Fruit fly (Drosophila melanogaster): Measurements from ENCODE around the gene Acyp2.

Gene Acyp2

dm6 chr3R:15792427-15792826 lies at the start of gene Acyp2:
Gene Acyp2 (plus strand): TSS chr3R:15792688.
- TF ChIP-seq CG8478 (optimal IDR thresholded peaks at IDR 0.05) = no peak
- TF ChIP-seq CTCF (optimal IDR thresholded peaks at IDR 0.05) = peak in 1 of 2 experiments; percentile 44

dm6 chr3R:15744354-15744753 lies 48.1 kb upstream of the Acyp2 start, which contains the start of gene CG4520:
Gene CG4520 (plus strand): TSS chr3R:15744654.
- no peak for TF ChIP-seq CG8478 (optimal IDR thresholded peaks at IDR 0.05)
- no peak for TF ChIP-seq CTCF (optimal IDR thresholded peaks at IDR 0.05)

dm6 chr3R:15762815-15763214 lies 29.7 kb upstream of the Acyp2 start, which contains the start of gene CG12784:
Gene CG12784 (plus strand): TSS chr3R:15763115.
- TF ChIP-seq CG8478 (optimal IDR thresholded peaks at IDR 0.05) (no peak), CTCF (optimal IDR thresholded peaks at IDR 0.05) (no peak)

DNA sequence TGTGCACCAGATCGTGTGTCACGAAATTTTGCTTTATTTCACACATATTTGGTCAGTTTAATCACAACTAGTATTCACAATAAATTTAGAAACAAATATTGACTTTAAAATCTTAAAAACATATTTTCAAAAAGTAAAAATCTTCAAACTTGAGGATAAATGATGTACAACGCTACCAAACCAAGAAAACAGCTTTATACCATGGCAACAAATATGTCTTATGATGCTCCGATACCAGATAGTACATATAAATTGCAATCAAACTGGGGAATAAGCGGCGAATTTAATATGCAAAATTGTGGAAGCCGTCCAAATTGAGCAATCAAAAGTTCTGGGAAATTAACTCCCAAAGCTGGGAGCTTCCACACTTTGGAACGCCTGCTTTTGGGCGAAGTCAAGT lies 25.1 kb upstream of the Acyp2 start, which contains the start of gene CG5623:
TSS of gene CG5623 (minus strand) at position 101 of the 400 bp plus-strand sequence.
- TF ChIP-seq CG8478 (optimal IDR thresholded peaks at IDR 0.05) (no peak), CTCF (optimal IDR thresholded peaks at IDR 0.05) (no peak)

DNA sequence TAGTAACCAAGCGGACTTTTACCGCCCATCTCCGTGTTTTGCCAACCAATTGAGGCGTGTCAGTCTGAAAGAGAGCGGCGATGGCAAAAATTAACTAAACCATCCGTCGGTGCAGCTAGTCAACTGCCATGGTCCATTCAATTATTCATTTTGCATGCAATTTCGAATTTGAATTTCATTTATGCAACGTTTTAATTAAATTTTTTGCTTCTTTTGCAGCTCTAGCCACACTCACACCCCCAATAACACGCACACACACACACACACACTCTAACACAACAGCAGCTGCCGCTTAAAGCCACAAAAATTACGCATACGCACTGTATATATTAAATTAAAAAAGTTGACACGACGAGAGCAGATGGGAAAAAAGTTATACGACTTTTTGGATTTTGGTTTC lies 23.6 kb upstream of the Acyp2 start:
- no peak for TF ChIP-seq CG8478 (optimal IDR thresholded peaks at IDR 0.05)
- TF ChIP-seq CTCF (optimal IDR thresholded peaks at IDR 0.05) = no peak

- TF ChIP-seq CG8478 (optimal IDR thresholded peaks at IDR 0.05) (no peak), CTCF (optimal IDR thresholded peaks at IDR 0.05) (no peak)
Measured at dm6 chr3R:15774128-15774527, 18.4 kb upstream of the Acyp2 start, which contains the start of gene Ttc26. Gene Ttc26 (plus strand): TSS chr3R:15774416.

dm6 chr3R:15775242-15775641 lies 17.2 kb upstream of the Acyp2 start, which contains the start of gene CG45207:
Gene CG45207 (minus strand): TSS chr3R:15775342.
- TF ChIP-seq CTCF (optimal IDR thresholded peaks at IDR 0.05) (no peak), CG8478 (optimal IDR thresholded peaks at IDR 0.05) (no peak)

- TF ChIP-seq CTCF (optimal IDR thresholded peaks at IDR 0.05) = no peak
- TF ChIP-seq CG8478 (optimal IDR thresholded peaks at IDR 0.05) = no peak
Measured at dm6 chr3R:15779505-15779904, 13.0 kb upstream of the Acyp2 start, which contains the start of gene CG5614. Gene CG5614 (plus strand): TSS chr3R:15779805.

DNA sequence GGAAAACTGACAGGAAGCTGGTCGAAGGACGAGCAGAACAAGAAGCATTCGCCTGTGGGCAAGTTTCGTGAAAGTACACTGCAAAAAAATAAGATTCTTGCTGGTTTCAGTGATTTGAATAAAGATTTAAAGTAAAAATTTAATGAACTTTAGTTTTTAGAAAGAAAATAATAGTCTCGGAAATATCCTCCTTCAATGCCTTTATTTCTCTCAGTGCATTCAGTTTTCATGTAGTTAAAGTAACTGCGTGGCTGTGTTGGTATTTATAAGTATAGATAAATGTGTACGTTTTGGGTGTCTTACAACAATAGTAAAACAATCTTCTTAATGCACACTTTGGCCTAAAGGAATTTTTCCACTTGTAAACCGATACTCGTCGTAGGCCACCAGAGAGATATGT lies 8.2 kb upstream of the Acyp2 start:
- TF ChIP-seq CG8478 (optimal IDR thresholded peaks at IDR 0.05) = no peak
- no peak for TF ChIP-seq CTCF (optimal IDR thresholded peaks at IDR 0.05)

DNA sequence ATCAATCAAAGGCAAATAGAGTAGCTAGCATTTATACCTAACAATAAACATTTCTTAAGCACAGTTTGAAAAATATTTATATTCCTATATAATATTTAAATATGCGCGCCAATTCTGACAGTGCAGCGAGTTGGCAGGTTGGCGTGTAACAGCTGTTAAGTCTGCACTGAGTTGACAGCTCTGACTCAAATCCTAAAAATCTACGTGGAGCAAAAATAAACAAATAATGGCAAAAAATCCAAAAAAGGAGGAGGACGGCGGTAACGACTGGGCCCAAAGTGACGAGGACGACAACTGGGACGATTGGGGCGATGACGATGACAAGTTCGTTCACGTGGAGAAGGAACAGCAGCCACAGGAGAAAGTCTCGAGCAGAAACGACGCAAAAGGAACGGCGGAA lies 6.0 kb upstream of the Acyp2 start, which contains the start of gene CG9590:
TSS of gene CG9590 (plus strand) at position 166 of the 400 bp plus-strand sequence.
- TF ChIP-seq CG8478 (optimal IDR thresholded peaks at IDR 0.05) (no peak), CTCF (optimal IDR thresholded peaks at IDR 0.05) (no peak)

dm6 chr3R:15788221-15788620 lies 4.3 kb upstream of the Acyp2 start, which contains the start of gene Uros2:
Gene Uros2 (plus strand): TSS chr3R:15788521.
- TF ChIP-seq CG8478 (optimal IDR thresholded peaks at IDR 0.05) (no peak), CTCF (optimal IDR thresholded peaks at IDR 0.05) (no peak)

DNA sequence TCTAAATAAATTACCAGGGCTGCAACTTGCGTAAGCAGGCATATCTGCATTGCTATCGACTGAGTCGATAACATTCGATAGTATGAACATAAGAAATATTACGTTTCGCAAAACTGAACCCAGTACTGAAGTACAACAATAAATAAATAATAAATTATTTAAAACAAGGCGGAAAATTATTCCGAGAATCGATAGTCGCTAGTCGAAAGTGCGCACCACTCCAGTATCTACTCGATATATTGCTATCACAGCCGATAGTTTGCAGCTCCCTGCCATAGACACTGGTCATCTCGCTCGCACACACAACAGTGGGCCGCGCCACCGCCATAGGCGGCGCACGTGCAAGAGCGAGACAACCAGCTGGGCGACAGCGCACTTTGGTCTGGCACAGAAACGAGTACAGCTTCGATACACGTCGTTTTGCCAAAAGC lies 899 bp downstream of the Acyp2 start, which contains the start of gene nsl1:
TSS of gene nsl1 (plus strand) at position 411 of the 431 bp plus-strand sequence.
- no peak for TF ChIP-seq CG8478 (optimal IDR thresholded peaks at IDR 0.05)
- peak; percentile 20 to 32 for TF ChIP-seq CTCF (optimal IDR thresholded peaks at IDR 0.05)

- TF ChIP-seq CTCF (optimal IDR thresholded peaks at IDR 0.05) (no peak), CG8478 (optimal IDR thresholded peaks at IDR 0.05) (no peak)
Measured at dm6 chr3R:15794258-15794727, 1.8 kb downstream of the Acyp2 start.

DNA sequence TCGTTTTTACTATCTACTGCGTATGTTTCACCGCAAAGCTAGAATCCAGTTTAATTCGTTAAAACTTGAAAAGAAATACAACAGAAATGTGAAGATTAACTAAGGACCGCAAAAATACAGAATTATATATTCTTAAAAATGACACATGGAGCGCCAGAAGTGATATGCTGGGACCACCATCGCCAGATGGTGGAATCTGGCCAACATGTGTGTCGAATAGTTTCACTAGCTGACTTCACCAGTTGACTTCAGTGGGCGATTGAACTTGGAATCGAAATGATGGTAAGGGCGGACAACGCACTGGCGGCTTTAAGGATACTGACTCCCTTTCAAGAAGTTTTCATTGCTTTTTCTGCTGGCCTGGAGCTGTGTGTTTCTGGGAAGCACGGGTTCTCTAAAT lies 9.5 kb downstream of the Acyp2 start, which contains the start of gene CG9593:
TSS of gene CG9593 (plus strand) at position 270 of the 400 bp plus-strand sequence.
- TF ChIP-seq CG8478 (optimal IDR thresholded peaks at IDR 0.05) (no peak), CTCF (optimal IDR thresholded peaks at IDR 0.05) (no peak)

DNA sequence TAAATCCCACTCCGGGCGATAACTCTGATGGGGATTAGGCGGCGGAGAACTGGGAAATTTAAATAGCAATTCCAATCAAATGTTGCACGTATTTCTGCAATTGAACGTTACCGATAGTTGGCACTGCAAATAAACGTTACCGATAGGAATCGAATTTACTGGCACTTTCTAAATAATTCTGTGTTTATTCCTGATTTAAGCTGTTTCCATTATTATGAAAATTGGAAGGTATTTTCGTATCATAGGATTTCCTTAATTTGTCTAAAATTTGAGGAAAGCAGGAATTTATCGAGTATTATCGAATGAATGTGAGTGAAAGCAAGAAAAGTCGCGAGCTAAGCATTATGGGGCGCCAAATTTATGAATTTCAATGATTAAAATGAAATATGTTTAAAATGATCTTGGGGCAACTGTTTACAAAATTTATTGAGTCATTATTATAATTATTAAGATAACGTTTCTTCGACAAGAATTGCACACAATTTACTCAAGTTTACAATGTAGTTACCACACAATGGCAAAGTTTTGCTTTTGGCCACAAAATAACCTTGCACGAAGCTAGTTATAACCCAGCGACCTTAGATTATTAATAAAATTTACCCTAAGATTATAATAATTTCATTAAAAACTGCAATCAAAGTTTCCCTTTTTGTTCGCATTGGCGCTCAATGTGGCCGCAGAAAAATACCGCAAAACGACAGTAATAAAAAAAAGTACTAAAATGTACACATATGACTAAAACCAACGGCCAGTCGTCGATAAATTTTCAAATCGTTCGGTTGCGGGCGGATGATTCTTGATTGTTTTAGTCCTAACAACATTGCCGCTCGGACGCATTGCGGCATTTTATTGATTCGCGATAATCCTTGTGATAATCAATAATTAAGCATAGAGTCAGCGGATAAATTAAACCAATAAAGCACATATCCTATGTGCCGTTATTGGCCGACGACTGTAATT lies 11.3 kb downstream of the Acyp2 start, which contains the start of gene alpha-Man-IIb:
TSS of gene alpha-Man-IIb (plus strand) at position 747 of the 960 bp plus-strand sequence.
- no peak for TF ChIP-seq CG8478 (optimal IDR thresholded peaks at IDR 0.05)
- peak in 1 of 2 experiments; percentile 58 for TF ChIP-seq CTCF (optimal IDR thresholded peaks at IDR 0.05)
